Worm (Caenorhabditis elegans): ENCODE results near the gene rsr-2.

The rsr-2 gene

ce11 chrII:12226192-12226591 is 1.0 kb downstream of the rsr-2 start:
- no peak for TF ChIP-seq tbx-11 (GFP tag; IDR thresholded peaks at IDR 0.05)
- TF ChIP-seq ets-7 (tag; optimal IDR thresholded peaks at IDR 0.05), result no peak
- TF ChIP-seq tbx-37 (GFP tag; conservative IDR thresholded peaks at IDR 0.05), result no peak

- TF ChIP-seq tra-4 (tag; optimal IDR thresholded peaks at IDR 0.05), result no peak
- TF ChIP-seq sea-1 (GFP tag; conservative IDR thresholded peaks at IDR 0.05), result no peak
- no peak for TF ChIP-seq B0310.2 (tag; optimal IDR thresholded peaks at IDR 0.05)
- no peak for TF ChIP-seq ceh-13 (GFP tag; optimal IDR thresholded peaks at IDR 0.05)
- TF ChIP-seq hnd-1 (tag; optimal IDR thresholded peaks at IDR 0.05), result no peak
- no peak for TF ChIP-seq pes-1 (GFP tag; IDR thresholded peaks at IDR 0.05)
These were observed 2.8 kb downstream of the rsr-2 start, which contains the start of gene sinh-1 for ce11 chrII:12228005-12228404. Gene sinh-1, plus strand, starts transcription at chrII:12228305.

ce11 chrII:12237555-12237954 is 12.4 kb downstream of the rsr-2 start:
- TF ChIP-seq ets-7 (tag; optimal IDR thresholded peaks at IDR 0.05) (no peak), ama-1 (optimal IDR thresholded peaks at IDR 0.05) (no peak), sea-1 (GFP tag; conservative IDR thresholded peaks at IDR 0.05) (no peak), hmg-4 (GFP tag; optimal IDR thresholded peaks at IDR 0.05) (no peak), tbx-37 (GFP tag; conservative IDR thresholded peaks at IDR 0.05) (no peak), hmbx-1 (tag; optimal IDR thresholded peaks at IDR 0.05) (no peak), aly-1 (tag; optimal IDR thresholded peaks at IDR 0.05) (no peak)

- TF ChIP-seq ceh-36 (tag; optimal IDR thresholded peaks at IDR 0.05), result no peak
- TF ChIP-seq ets-7 (tag; optimal IDR thresholded peaks at IDR 0.05), result no peak
- TF ChIP-seq hmg-4 (GFP tag; optimal IDR thresholded peaks at IDR 0.05), result no peak
- TF ChIP-seq sea-1 (GFP tag; conservative IDR thresholded peaks at IDR 0.05), result no peak
These were observed 14.3 kb downstream of the rsr-2 start for ce11 chrII:12239449-12239848.

ce11 chrII:12240088-12240487 is 14.9 kb downstream of the rsr-2 start, which contains the start of gene txdc-12.1:
Gene txdc-12.1, plus strand, starts transcription at chrII:12240388.
- TF ChIP-seq ceh-36 (tag; optimal IDR thresholded peaks at IDR 0.05), result peak; percentile 68
- TF ChIP-seq aly-1 (tag; optimal IDR thresholded peaks at IDR 0.05), result no peak

ce11 chrII:12241792-12242191 is 16.6 kb downstream of the rsr-2 start:
- TF ChIP-seq flt-1 (GFP tag; IDR thresholded peaks at IDR 0.05) (no peak), ets-7 (tag; optimal IDR thresholded peaks at IDR 0.05) (no peak), ceh-36 (tag; optimal IDR thresholded peaks at IDR 0.05) (no peak), scrt-1 (GFP tag; IDR thresholded peaks at IDR 0.05) (no peak)

ce11 chrII:12242551-12242950 is 17.4 kb downstream of the rsr-2 start, which contains the start of gene Y57A10A.24:
Gene Y57A10A.24, plus strand, starts transcription at chrII:12242946.
- no peak for TF ChIP-seq ceh-13 (GFP tag; optimal IDR thresholded peaks at IDR 0.05)
- no peak for TF ChIP-seq F13C5.2 (tag; optimal IDR thresholded peaks at IDR 0.05)
- peak; percentile 34; the same call in 1 of the 2 replicates for TF ChIP-seq scrt-1 (GFP tag; IDR thresholded peaks at IDR 0.05)

- no peak for TF ChIP-seq ets-7 (tag; optimal IDR thresholded peaks at IDR 0.05)
- no peak for TF ChIP-seq flt-1 (GFP tag; IDR thresholded peaks at IDR 0.05)
- no peak for TF ChIP-seq ceh-13 (GFP tag; optimal IDR thresholded peaks at IDR 0.05)
- no peak for TF ChIP-seq tra-4 (tag; optimal IDR thresholded peaks at IDR 0.05)
- no peak for TF ChIP-seq hnd-1 (tag; optimal IDR thresholded peaks at IDR 0.05)
- TF ChIP-seq sea-1 (GFP tag; conservative IDR thresholded peaks at IDR 0.05), result no peak
- no peak for TF ChIP-seq tbx-11 (GFP tag; IDR thresholded peaks at IDR 0.05)
- TF ChIP-seq ceh-36 (tag; optimal IDR thresholded peaks at IDR 0.05), result no peak
- no peak for TF ChIP-seq hmg-4 (GFP tag; optimal IDR thresholded peaks at IDR 0.05)
- TF ChIP-seq hmbx-1 (tag; optimal IDR thresholded peaks at IDR 0.05), result no peak
- TF ChIP-seq tbx-37 (GFP tag; conservative IDR thresholded peaks at IDR 0.05), result no peak
- no peak for TF ChIP-seq B0310.2 (tag; optimal IDR thresholded peaks at IDR 0.05)
- TF ChIP-seq scrt-1 (GFP tag; IDR thresholded peaks at IDR 0.05), result no peak
- TF ChIP-seq ama-1 (optimal IDR thresholded peaks at IDR 0.05), result no peak
- no peak for TF ChIP-seq pes-1 (GFP tag; IDR thresholded peaks at IDR 0.05)
- no peak for TF ChIP-seq aly-1 (tag; optimal IDR thresholded peaks at IDR 0.05)
- TF ChIP-seq F13C5.2 (tag; optimal IDR thresholded peaks at IDR 0.05), result no peak
These were observed 23.9 kb downstream of the rsr-2 start, which contains the start of gene tag-276 for ce11 chrII:12249042-12249441. Gene tag-276, minus strand, starts transcription at chrII:12249142.

ce11 chrII:12255545-12256233 is 30.5 kb downstream of the rsr-2 start:
- TF ChIP-seq pes-1 (GFP tag; IDR thresholded peaks at IDR 0.05), result no peak
- no peak for TF ChIP-seq sea-1 (GFP tag; conservative IDR thresholded peaks at IDR 0.05)
- TF ChIP-seq hmbx-1 (tag; optimal IDR thresholded peaks at IDR 0.05), result no peak
- TF ChIP-seq scrt-1 (GFP tag; IDR thresholded peaks at IDR 0.05), result no peak
- no peak for TF ChIP-seq tra-4 (tag; optimal IDR thresholded peaks at IDR 0.05)
- TF ChIP-seq tbx-37 (GFP tag; conservative IDR thresholded peaks at IDR 0.05), result no peak
- TF ChIP-seq flt-1 (GFP tag; IDR thresholded peaks at IDR 0.05), result no peak
- TF ChIP-seq hnd-1 (tag; optimal IDR thresholded peaks at IDR 0.05), result no peak
